Fruit fly (Drosophila melanogaster) whole organism, embryonic: Measurements from ENCODE around the gene jv.
A peak's percentile ranks its signal among the peaks of the same experiment; 100 is the strongest.

Experiments
- CG10654 ChIP-seq: fragments of 200-800 bp; sonication (Bioruptor generic); optimal IDR thresholded peaks from 2 replicates; lab custom pipeline; 2016; ENCODE audit warnings: missing biosample characterization, missing genetic modification characterization
- CG11398 ChIP-seq: fragments of 200-800 bp; sonication (Bioruptor generic); optimal IDR thresholded peaks from 2 replicates; lab custom pipeline; 2016; ENCODE audit warnings: missing biosample characterization, missing genetic modification characterization
- CG11723 ChIP-seq: fragments of 200-800 bp; sonication (Bioruptor generic); optimal IDR thresholded peaks from 2 replicates; lab custom pipeline; 2017; ENCODE audit warnings: missing biosample characterization, mild to moderate bottlenecking, missing genetic modification characterization
- CG14965 ChIP-seq: fragments of 200-800 bp; sonication (Bioruptor generic); optimal IDR thresholded peaks from 2 replicates; lab custom pipeline; 2016; ENCODE audit warnings: missing biosample characterization, missing genetic modification characterization, borderline replicate concordance
- CG34376 ChIP-seq: fragments of 200-800 bp; sonication (Bioruptor generic); optimal IDR thresholded peaks from 2 replicates; lab custom pipeline; 2018; ENCODE audit warnings: missing biosample characterization, mild to moderate bottlenecking, missing genetic modification characterization
- CG6683 ChIP-seq: fragments of 200-800 bp; sonication (Bioruptor generic); optimal IDR thresholded peaks from 2 replicates; lab custom pipeline; 2017; ENCODE audit warnings: missing biosample characterization, mild to moderate bottlenecking, missing genetic modification characterization, missing genetic modification reagents
- Gsc ChIP-seq: fragments of 200-800 bp; sonication (Bioruptor generic); IDR thresholded peaks from 2 replicates; pipeline ENCODE4 v1.3.6; 2022; ENCODE audit warnings: missing biosample characterization, missing genetic modification characterization
- MTF-1 ChIP-seq: fragments of 200-800 bp; sonication (Bioruptor generic); optimal IDR thresholded peaks from 2 replicates; lab custom pipeline; 2018; ENCODE audit warnings: missing biosample characterization, mild to moderate bottlenecking, missing genetic modification characterization, borderline replicate concordance
- da ChIP-seq: fragments of 200-800 bp; sonication (Bioruptor generic); optimal IDR thresholded peaks from 2 replicates; lab custom pipeline; 2016; ENCODE audit warnings: missing biosample characterization, missing genetic modification characterization
- pfk ChIP-seq: fragments of 200-800 bp; sonication (Bioruptor generic); optimal IDR thresholded peaks from 2 replicates; lab custom pipeline; 2018; ENCODE audit warnings: missing biosample characterization, mild to moderate bottlenecking, missing genetic modification characterization, moderate library complexity
- sd ChIP-seq: fragments of 200-800 bp; sonication (Bioruptor generic); optimal IDR thresholded peaks from 3 replicates; lab custom pipeline; 2018; ENCODE audit warnings: missing biosample characterization, mild to moderate bottlenecking, missing genetic modification characterization, moderate library complexity
- zfh2 ChIP-seq: fragments of 200-800 bp; sonication (Bioruptor generic); optimal IDR thresholded peaks from 2 replicates; lab custom pipeline; 2016; ENCODE audit warnings: missing biosample characterization, missing genetic modification characterization

DNA sequence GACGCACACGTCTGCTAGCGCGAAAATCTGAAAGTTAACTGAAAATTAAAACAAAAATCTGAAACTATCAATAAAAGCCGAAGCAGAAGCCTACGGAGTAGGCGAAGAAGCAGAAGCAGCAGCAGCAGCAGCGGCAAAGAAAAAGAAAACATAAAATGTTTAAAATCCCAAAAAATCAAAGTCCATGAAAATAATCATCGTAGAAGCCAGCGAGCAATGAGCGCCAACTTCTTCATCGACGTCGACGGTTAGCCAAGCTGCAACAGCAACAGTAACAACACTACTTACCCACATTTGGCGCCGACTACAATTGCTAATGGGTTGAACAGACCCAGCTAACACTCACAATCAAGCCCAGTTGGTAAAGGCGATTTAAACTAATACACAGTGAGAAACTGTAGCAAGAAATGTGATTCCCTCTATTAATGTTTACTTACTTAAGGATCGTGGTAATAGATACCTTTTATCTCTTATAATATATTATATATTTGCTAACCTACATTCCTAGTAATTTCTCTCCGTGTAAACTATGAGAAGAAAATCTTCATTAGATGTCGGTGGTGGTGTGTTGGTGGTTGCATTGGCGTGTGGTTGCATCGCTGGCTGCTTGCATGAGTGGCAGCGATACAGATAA lies at the start of gene jv:
- no peak for TF ChIP-seq CG6683 (GFP tag; lab: Kevin White, UChicago)
- no peak for TF ChIP-seq CG10654 (GFP tag; lab: Kevin White, UChicago)
- TF ChIP-seq zfh2 (GFP tag; lab: Kevin White, UChicago) = no peak
- no peak for TF ChIP-seq MTF-1
- TF ChIP-seq CG11723 = no peak
- no peak for TF ChIP-seq sd (tag; lab: Kevin White, UChicago)
- 0 out of 2 replicates have a peak, but pooled peaks have one; percentile 15 for TF ChIP-seq Gsc (GFP tag; lab: Robert Waterston, UW)
- no peak for TF ChIP-seq CG14965 (GFP tag; lab: Kevin White, UChicago)
- TF ChIP-seq CG34376 (GFP tag; lab: Kevin White, UChicago) = no peak
- no peak for TF ChIP-seq da (GFP tag; lab: Kevin White, UChicago)
- no peak for TF ChIP-seq CG11398 (GFP tag; lab: Kevin White, UChicago)
- TF ChIP-seq pfk = no peak
